Worm (Caenorhabditis elegans) whole organism, L4 larva: ENCODE data around the gene srj-49.
A peak's percentile ranks its signal among the peaks of the same experiment; 100 is the strongest.

Experiments used
- D1046.2 ChIP-seq: fragments of 200-800 bp; sonication (Bioruptor generic); IDR thresholded peaks from 2 replicates; pipeline ENCODE4 v1.3.6; 2022; ENCODE audit warnings: missing genetic modification characterization, missing compliant biosample characterization
- F44E2.7 ChIP-seq: fragments of 200-800 bp; sonication (Bioruptor generic); IDR thresholded peaks from 2 replicates; pipeline ENCODE4 v2.1.2; 2022; ENCODE audit warnings: missing genetic modification characterization, missing compliant biosample characterization
- T26A8.4 ChIP-seq: fragments of 200-800 bp; sonication (Bioruptor generic); IDR thresholded peaks from 2 replicates; pipeline ENCODE4 v1.3.6; 2022; ENCODE audit warnings: missing genetic modification characterization, missing compliant biosample characterization
- Y105C5A.15 ChIP-seq: fragments of 200-800 bp; sonication (Bioruptor generic); IDR thresholded peaks from 2 replicates; pipeline ENCODE4 v1.3.6; 2022; ENCODE audit warnings: missing genetic modification characterization, missing compliant biosample characterization
- aha-1 ChIP-seq: fragments of 150-350 bp; peaks from one replicate; lab custom pipeline; 2014; ENCODE audit warnings: missing biosample characterization, missing genetic modification characterization
- ama-1 ChIP-seq: fragments of 150-350 bp; optimal IDR thresholded peaks from 2 replicates; lab custom pipeline; 2014; ENCODE audit warnings: inconsistent platforms, mixed read lengths
- ceh-20 ChIP-seq: fragments of 200-800 bp; sonication (Bioruptor generic); IDR thresholded peaks from 2 replicates; pipeline ENCODE4 v1.3.6; 2022; ENCODE audit warnings: missing genetic modification reagents, missing genetic modification characterization, missing compliant biosample characterization
- cey-2 ChIP-seq: sonication (generic microtip); optimal IDR thresholded peaks from 3 replicates; lab custom pipeline; 2017; ENCODE audit warnings: missing genetic modification characterization, mild to moderate bottlenecking, missing compliant biosample characterization, antibody characterized with exemption, borderline replicate concordance; ENCODE audit not compliant: insufficient read depth
- ctbp-1 ChIP-seq: fragments of 200-800 bp; sonication (Bioruptor generic); IDR thresholded peaks from 2 replicates; pipeline ENCODE4 v1.3.6; 2022; ENCODE audit warnings: missing genetic modification reagents, missing genetic modification characterization, missing compliant biosample characterization
- daf-12 ChIP-seq: fragments of 150-350 bp; optimal IDR thresholded peaks from 2 replicates; lab custom pipeline; 2014; ENCODE audit warnings: missing biosample characterization, missing genetic modification reagents, missing genetic modification characterization
- daf-16 ChIP-seq, 3 experiments: sonication (generic microtip); optimal IDR thresholded peaks; 2 replicates each; lab custom pipeline; 2016 to 2017; ENCODE audit warnings: missing genetic modification characterization in 3 of 3, missing genetic modification reagents in 3 of 3, mild to moderate bottlenecking in 2 of 3, missing compliant biosample characterization in 2 of 3, missing biosample characterization in 1 of 3, moderate library complexity in 1 of 3
- daf-19 ChIP-seq: fragments of 200-800 bp; sonication (Bioruptor generic); conservative IDR thresholded peaks from 2 replicates; pipeline ENCODE4 v1.3.6; 2022; ENCODE audit warnings: missing genetic modification characterization, missing compliant biosample characterization
- dmd-6 ChIP-seq: fragments of 200-800 bp; sonication (Bioruptor generic); IDR thresholded peaks from 2 replicates; pipeline ENCODE4 v1.3.6; 2022; ENCODE audit warnings: missing genetic modification reagents, missing genetic modification characterization, missing compliant biosample characterization
- dmd-8 ChIP-seq: fragments of 200-800 bp; sonication (Bioruptor generic); IDR thresholded peaks from 2 replicates; pipeline ENCODE4 v1.3.6; 2022; ENCODE audit warnings: missing genetic modification characterization, missing compliant biosample characterization
- dmd-9 ChIP-seq: fragments of 200-800 bp; sonication (Bioruptor generic); IDR thresholded peaks from 2 replicates; pipeline ENCODE4 v1.3.6; 2022; ENCODE audit warnings: missing genetic modification reagents, missing genetic modification characterization, missing compliant biosample characterization
- egl-43 ChIP-seq: fragments of 200-800 bp; sonication (Bioruptor generic); IDR thresholded peaks from 2 replicates; pipeline ENCODE4 v1.3.6; 2022; ENCODE audit warnings: missing genetic modification reagents, missing genetic modification characterization, missing compliant biosample characterization
- fos-1 ChIP-seq: fragments of 150-350 bp; optimal IDR thresholded peaks from 2 replicates; lab custom pipeline; 2014; ENCODE audit warnings: missing biosample characterization, missing genetic modification characterization
- hif-1 ChIP-seq, 2 experiments: sonication (generic microtip); optimal IDR thresholded peaks; 2 replicates each; lab custom pipeline; 2016 to 2017; ENCODE audit warnings: missing compliant biosample characterization in 2 of 2, missing genetic modification characterization in 2 of 2, missing genetic modification reagents in 2 of 2, missing genotype in 2 of 2, mild to moderate bottlenecking in 1 of 2
- hlh-11 ChIP-seq: fragments of 200-800 bp; sonication (Bioruptor generic); optimal IDR thresholded peaks from 2 replicates; lab custom pipeline; 2018; ENCODE audit warnings: mild to moderate bottlenecking, missing genetic modification characterization, missing compliant biosample characterization
- hlh-30 ChIP-seq: sonication (generic microtip); optimal IDR thresholded peaks from 2 replicates; lab custom pipeline; 2017; ENCODE audit warnings: antibody characterized with exemption, mild to moderate bottlenecking, missing genetic modification characterization, missing compliant biosample characterization; ENCODE audit not compliant: insufficient read depth
- lin-38 ChIP-seq: fragments of 200-800 bp; sonication (Bioruptor generic); IDR thresholded peaks from 2 replicates; pipeline ENCODE4 v1.3.6; 2022; ENCODE audit warnings: missing genetic modification reagents, missing genetic modification characterization, missing compliant biosample characterization
- madf-9 ChIP-seq: fragments of 200-800 bp; sonication (Bioruptor generic); conservative IDR thresholded peaks from 2 replicates; pipeline ENCODE4 v1.3.6; 2022; ENCODE audit warnings: missing genetic modification reagents, missing genetic modification characterization, missing compliant biosample characterization
- mdl-1 ChIP-seq, 2 experiments: fragments of 150-350 bp in 1 of 2; sonication (generic microtip) in 1 of 2; optimal IDR thresholded peaks; 2 replicates each; lab custom pipeline; 2014 to 2017; ENCODE audit warnings: missing biosample characterization in 2 of 2, missing genetic modification characterization in 2 of 2
- mes-2 ChIP-seq: sonication (generic microtip); optimal IDR thresholded peaks from 2 replicates; lab custom pipeline; 2016; ENCODE audit warnings: missing genotype, mild to moderate bottlenecking, missing genetic modification characterization, missing compliant biosample characterization; ENCODE audit not compliant: poor library complexity, severe bottlenecking
- nhr-10 ChIP-seq: fragments of 150-350 bp; optimal IDR thresholded peaks from 2 replicates; lab custom pipeline; 2014; ENCODE audit warnings: missing biosample characterization, missing genetic modification characterization
- nhr-102 ChIP-seq: sonication (generic microtip); optimal IDR thresholded peaks from 2 replicates; lab custom pipeline; 2016; ENCODE audit warnings: mild to moderate bottlenecking, missing genetic modification characterization, moderate library complexity, missing compliant biosample characterization
- php-3 ChIP-seq: fragments of 200-800 bp; sonication (Bioruptor generic); IDR thresholded peaks from 2 replicates; pipeline ENCODE4 v1.3.6; 2022; ENCODE audit warnings: missing genetic modification reagents, missing genetic modification characterization, missing compliant biosample characterization
- snpc-1.2 ChIP-seq: fragments of 200-800 bp; sonication (Bioruptor generic); IDR thresholded peaks from 2 replicates; pipeline ENCODE4 v1.3.6; 2022; ENCODE audit warnings: missing genetic modification reagents, missing genetic modification characterization, missing compliant biosample characterization
- spr-1 ChIP-seq: sonication (generic microtip); optimal IDR thresholded peaks from 2 replicates; lab custom pipeline; 2016; ENCODE audit warnings: mild to moderate bottlenecking, missing genetic modification characterization, missing compliant biosample characterization
- tra-1 ChIP-seq: fragments of 200-800 bp; sonication (Bioruptor generic); IDR thresholded peaks from 2 replicates; pipeline ENCODE4 v1.3.6; 2022; ENCODE audit warnings: missing genetic modification reagents, missing genetic modification characterization, missing compliant biosample characterization
- unc-130 ChIP-seq: sonication (generic microtip); optimal IDR thresholded peaks from 2 replicates; lab custom pipeline; 2016; ENCODE audit warnings: missing genetic modification reagents, missing genetic modification characterization, missing compliant biosample characterization
- unc-62 ChIP-seq, 3 experiments: fragments of 150-350 bp in 1 of 3; sonication (generic microtip); optimal IDR thresholded peaks in 2 of 3; peaks in 1 of 3; 1 replicate in 1 of 3; 2 replicates in 2 of 3; lab custom pipeline; 2014 to 2017; ENCODE audit warnings: missing biosample characterization in 3 of 3, missing genetic modification characterization in 3 of 3, missing genetic modification reagents in 3 of 3, missing genotype in 1 of 3
- zag-1 ChIP-seq: fragments of 150-350 bp; optimal IDR thresholded peaks from 2 replicates; lab custom pipeline; 2014; ENCODE audit warnings: missing biosample characterization, missing genetic modification characterization

The srj-49 gene

DNA sequence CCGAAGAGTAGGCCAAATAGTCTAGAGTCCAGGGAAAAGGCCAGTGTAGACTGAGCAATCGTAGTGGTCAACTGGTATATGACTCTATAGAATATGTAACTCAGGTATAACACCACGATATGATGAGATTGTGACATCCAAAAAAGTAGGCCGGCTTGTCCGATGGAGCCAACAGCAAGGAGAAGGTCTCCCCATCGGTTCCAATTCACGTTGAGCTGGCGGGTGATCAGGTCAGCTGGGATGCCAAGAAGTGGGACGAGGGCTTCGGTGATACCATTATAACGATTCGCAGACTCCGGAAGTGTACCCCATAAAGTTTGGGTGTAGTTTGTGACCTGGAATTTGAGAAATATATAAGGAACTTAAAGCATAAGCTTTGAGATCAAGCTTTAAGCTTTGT lies 24.8 kb upstream of the srj-49 start:
- TF ChIP-seq F44E2.7 (0 out of 2 replicates have a peak, but pooled peaks have one; percentile 18), unc-62 (GFP tag; optimal IDR thresholded peaks at IDR 0.05 in 1 of 2; lab: Kevin White, UChicago) (peak in 1 of 2 experiments; percentile 88), unc-62 (tag; optimal IDR thresholded peaks at IDR 0.05; lab: Kevin White, UChicago) (no peak), snpc-1.2 (no peak), nhr-102 (peak; percentile 17)

DNA sequence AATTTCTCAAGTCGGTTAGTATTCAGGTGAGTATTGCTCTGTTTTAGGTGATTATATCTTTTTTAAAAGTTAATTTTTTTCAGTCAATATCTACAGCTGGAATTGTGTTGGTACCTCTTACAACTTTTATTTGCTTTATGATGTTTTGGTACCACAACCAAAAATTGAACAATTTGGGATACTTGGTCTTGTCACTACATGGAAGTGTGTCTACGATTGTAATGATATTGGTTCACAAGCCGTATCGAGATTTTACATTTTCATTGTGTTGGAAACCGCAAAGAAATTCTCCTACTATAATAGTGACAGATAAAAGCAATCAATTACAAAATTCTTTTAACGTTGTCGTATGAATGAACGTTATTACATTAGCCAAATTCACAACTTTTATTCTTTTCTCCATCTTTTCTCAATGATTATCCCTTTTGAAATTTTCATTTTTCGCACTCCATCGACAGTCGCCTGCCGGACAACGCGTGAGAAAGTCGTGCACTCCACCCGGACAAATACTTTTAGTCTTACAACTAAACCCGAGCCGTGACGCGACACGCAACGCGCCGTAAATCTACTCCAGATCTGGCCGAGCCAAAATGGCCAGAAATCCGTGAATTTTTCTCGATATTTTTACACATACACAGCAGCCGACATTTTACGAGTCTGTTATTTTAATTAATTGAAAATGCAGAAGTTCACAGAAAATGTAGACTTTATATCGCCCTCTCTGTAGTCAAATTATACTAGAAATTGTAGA lies 23.8 kb upstream of the srj-49 start:
- TF ChIP-seq lin-38 (GFP tag; lab: Robert Waterston, UW) (peak; percentile 53), dmd-6 (GFP tag; lab: Robert Waterston, UW) (peak; percentile 31), hlh-30 (tag; lab: Kevin White, UChicago) (no peak), nhr-10 (no peak), hlh-11 (tag; lab: Kevin White, UChicago) (peak; percentile 30), Y105C5A.15 (GFP tag; lab: Robert Waterston, UW) (no peak), unc-130 (no peak), T26A8.4 (GFP tag; lab: Robert Waterston, UW) (peak; percentile 31; the same call in 1 of the 2 replicates), ctbp-1 (GFP tag; lab: Robert Waterston, UW) (0 out of 2 replicates have a peak, but pooled peaks have one; percentile 31), tra-1 (GFP tag; lab: Robert Waterston, UW) (peak; percentile 42; the same call in 1 of the 2 replicates), dmd-8 (GFP tag; lab: Robert Waterston, UW) (peak; percentile 52; the same call in 1 of the 2 replicates), aha-1 (tag; lab: Kevin White, UChicago) (peak; percentile 95), cey-2 (tag; lab: Kevin White, UChicago) (no peak), nhr-102 (peak; percentile 17)
- TF ChIP-seq, all 104 proteins: peak for 9

DNA sequence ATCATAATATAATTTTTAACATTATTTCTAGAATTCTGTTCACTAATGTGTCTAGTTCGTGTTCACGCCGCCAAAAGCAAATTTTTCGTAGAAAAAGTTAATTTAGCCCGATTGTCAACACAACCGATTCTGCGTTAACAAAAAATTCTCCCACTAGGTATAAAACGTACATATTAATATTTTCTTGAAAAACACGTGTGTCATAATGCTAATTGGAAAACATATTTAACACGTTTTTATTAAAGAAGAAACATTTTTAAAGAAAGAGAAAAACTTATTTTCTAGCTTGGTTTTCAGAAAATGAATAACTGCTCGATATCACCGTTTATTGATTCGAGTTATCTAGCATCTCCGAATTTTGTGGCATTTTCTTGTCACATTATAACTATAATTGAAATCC lies 22.0 kb upstream of the srj-49 start, which contains the start of gene srh-243:
Gene srh-243 (plus strand): TSS at position 301 of the 400 bp plus-strand sequence.
- no peak for TF ChIP-seq mes-2 (tag; lab: Kevin White, UChicago)
- no peak for TF ChIP-seq daf-19 (GFP tag; lab: Robert Waterston, UW)
- TF ChIP-seq daf-12 (tag; lab: Kevin White, UChicago) = no peak
- TF ChIP-seq hif-1 (tag; optimal IDR thresholded peaks at IDR 0.05; lab: Kevin White, UChicago) = no peak
- TF ChIP-seq ceh-20 (GFP tag; lab: Robert Waterston, UW) = no peak
- TF ChIP-seq fos-1 (tag; lab: Kevin White, UChicago) = no peak
- TF ChIP-seq F44E2.7 = no peak
- TF ChIP-seq D1046.2 (GFP tag; lab: Robert Waterston, UW) = no peak
- TF ChIP-seq zag-1 (tag; lab: Kevin White, UChicago) = no peak
- no peak for TF ChIP-seq php-3 (GFP tag; lab: Robert Waterston, UW)
- TF ChIP-seq mdl-1 (tag; optimal IDR thresholded peaks at IDR 0.05; lab: Kevin White, UChicago) = no peak
- no peak for TF ChIP-seq unc-130
- no peak for TF ChIP-seq madf-9 (GFP tag; lab: Robert Waterston, UW)
- TF ChIP-seq ama-1 = no peak

DNA sequence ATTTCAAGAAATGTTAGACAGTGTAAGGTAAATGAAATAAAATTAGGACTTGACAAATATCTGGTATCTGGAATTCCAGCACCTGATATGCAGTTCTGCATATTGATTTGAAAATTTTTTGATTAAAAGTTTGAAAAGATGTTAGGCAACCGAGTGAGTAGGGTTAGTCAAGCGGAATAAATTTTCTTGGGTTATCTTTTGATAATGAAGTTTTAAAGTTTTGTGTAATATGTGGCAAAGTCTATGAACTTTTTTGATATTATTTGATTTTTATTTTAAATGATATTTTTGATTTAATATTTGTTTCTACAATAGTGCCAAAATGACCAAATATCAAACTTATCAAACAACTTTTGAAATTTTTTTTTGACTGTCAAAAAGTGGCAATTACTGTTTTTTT lies 21.4 kb upstream of the srj-49 start, which contains the start of gene srh-241:
Gene srh-241 (minus strand): TSS at position 101 of the 400 bp plus-strand sequence.
- TF ChIP-seq egl-43 (GFP tag; lab: Robert Waterston, UW) (no peak), spr-1 (tag; lab: Kevin White, UChicago) (no peak), dmd-9 (GFP tag; lab: Robert Waterston, UW) (no peak), fos-1 (tag; lab: Kevin White, UChicago) (no peak), daf-16 (GFP tag; optimal IDR thresholded peaks at IDR 0.05; lab: Kevin White, UChicago) (no peak), daf-16 (tag; optimal IDR thresholded peaks at IDR 0.05; lab: Kevin White, UChicago) (no peak)
